Fruit fly (Drosophila melanogaster): ENCODE data around the gene obst-E.
A peak's percentile ranks its signal among the peaks of the same experiment; 100 is the strongest.

The obst-E gene

dm6 chr2L:5771179-5771578 lies 5.2 kb upstream of the obst-E start (continued):
- TF ChIP-seq bbx (GFP tag; IDR thresholded peaks at IDR 0.05; ENCODE audit: partially characterized antibody) (peak; percentile 50), Nf-YC (tag; optimal IDR thresholded peaks at IDR 0.05) (peak; percentile 0), CG32772 (GFP tag; IDR thresholded peaks at IDR 0.05) (0 out of 2 replicates have a peak, but pooled peaks have one; percentile 10), trem (tag; optimal IDR thresholded peaks at IDR 0.05) (no peak), Hmr (GFP tag; optimal IDR thresholded peaks at IDR 0.05) (no peak), CG7987 (GFP tag; optimal IDR thresholded peaks at IDR 0.05) (no peak), CG2120 (GFP tag; optimal IDR thresholded peaks at IDR 0.05) (peak; percentile 29), Doc3 (GFP tag; IDR thresholded peaks at IDR 0.05; ENCODE audit: partially characterized antibody) (no peak), Sox100B (GFP tag; optimal IDR thresholded peaks at IDR 0.05) (no peak), CG3281 (GFP tag; optimal IDR thresholded peaks at IDR 0.05) (no peak), Dek (tag; optimal IDR thresholded peaks at IDR 0.05) (peak; percentile 49), CG4854 (GFP tag; optimal IDR thresholded peaks at IDR 0.05) (peak; percentile 14), mam (GFP tag; optimal IDR thresholded peaks at IDR 0.05) (peak; percentile 32), disco-r (GFP tag; optimal IDR thresholded peaks at IDR 0.05) (no peak), CG15514 (GFP tag; optimal IDR thresholded peaks at IDR 0.05) (peak; percentile 2), CG9609 (GFP tag; optimal IDR thresholded peaks at IDR 0.05) (peak; percentile 1), Hsf (GFP tag; optimal IDR thresholded peaks at IDR 0.05) (peak; percentile 20), Hand (GFP tag; optimal IDR thresholded peaks at IDR 0.05) (no peak), Xrp1 (GFP tag; IDR thresholded peaks at IDR 0.05) (peak; percentile 27; the same call in 1 of the 2 replicates), CrebB (tag; optimal IDR thresholded peaks at IDR 0.05) (no peak), sisA (GFP tag; IDR thresholded peaks at IDR 0.05) (peak; percentile 69), CG3065 (GFP tag; optimal IDR thresholded peaks at IDR 0.05) (peak; percentile 38), NC2β (GFP tag; optimal IDR thresholded peaks at IDR 0.05) (no peak), CG14014 (GFP tag; IDR thresholded peaks at IDR 0.05) (0 out of 2 replicates have a peak, but pooled peaks have one; percentile 17), Med (GFP tag) (peak; percentile 86), Neu2 (GFP tag; optimal IDR thresholded peaks at IDR 0.05; ENCODE audit: borderline replicate concordance) (no peak), cad (GFP tag; optimal IDR thresholded peaks at IDR 0.05) (peak; percentile 86), CG4730 (GFP tag; IDR thresholded peaks at IDR 0.05) (peak; percentile 15; the same call in 1 of the 2 replicates), sug (tag; optimal IDR thresholded peaks at IDR 0.05) (peak; percentile 41), Myb (GFP tag; optimal IDR thresholded peaks at IDR 0.05) (peak; percentile 22), CG10366 (GFP tag; IDR thresholded peaks at IDR 0.05) (peak; percentile 10; the same call in 1 of the 2 replicates), vvl (GFP tag; IDR thresholded peaks at IDR 0.05) (peak; percentile 32), Rx (GFP tag; IDR thresholded peaks at IDR 0.05) (peak; percentile 18; the same call in 1 of the 2 replicates), toy (GFP tag; IDR thresholded peaks at IDR 0.05) (no peak), slou (GFP tag; optimal IDR thresholded peaks at IDR 0.05) (peak; percentile 47), CG1603 (tag; optimal IDR thresholded peaks at IDR 0.05) (no peak), onecut (GFP tag; IDR thresholded peaks at IDR 0.05) (no peak), sob (GFP tag; IDR thresholded peaks at IDR 0.05) (peak; percentile 38; the same call in 1 of the 2 replicates), CG13287 (GFP tag; IDR thresholded peaks at IDR 0.05; ENCODE audit: partially characterized antibody) (peak; percentile 45; the same call in 1 of the 2 replicates), zen (tag; optimal IDR thresholded peaks at IDR 0.05) (no peak), CG6791 (GFP tag; IDR thresholded peaks at IDR 0.05; ENCODE audit: partially characterized antibody) (peak; percentile 63; the same call in 2 of the 3 replicates), gem (tag; optimal IDR thresholded peaks at IDR 0.05) (no peak), CG18764 (GFP tag; optimal IDR thresholded peaks at IDR 0.05) (peak; percentile 41), odd (GFP tag; optimal IDR thresholded peaks at IDR 0.05) (no peak), pum (GFP tag; optimal IDR thresholded peaks at IDR 0.05) (no peak), CG6765 (GFP tag; optimal IDR thresholded peaks at IDR 0.05) (no peak), hb (GFP tag; IDR thresholded peaks at IDR 0.05; ENCODE audit: partially characterized antibody) (peak; percentile 65), CG15696 (tag; optimal IDR thresholded peaks at IDR 0.05) (peak; percentile 63), ato (GFP tag; IDR thresholded peaks at IDR 0.05; ENCODE audit: partially characterized antibody) (peak; percentile 55), Spps (tag; optimal IDR thresholded peaks at IDR 0.05) (no peak)

Measured in whole organism, embryonic.